Worm (Caenorhabditis elegans) whole organism, late embryonic: Measurements from ENCODE around the gene sru-22.

ENCODE experiments used
- fkh-10 ChIP-seq: fragments of 150-350 bp; optimal IDR thresholded peaks from 2 replicates; lab custom pipeline; 2014; ENCODE audit warnings: missing biosample characterization, missing genetic modification reagents, missing genetic modification characterization
- hlh-8 ChIP-seq: sonication (generic microtip); optimal IDR thresholded peaks from 2 replicates; lab custom pipeline; 2016; ENCODE audit warnings: missing genotype, missing genetic modification characterization, missing compliant biosample characterization
- lin-11 ChIP-seq: fragments of 200-800 bp; sonication (Bioruptor generic); optimal IDR thresholded peaks from 2 replicates; lab custom pipeline; 2018; ENCODE audit warnings: mild to moderate bottlenecking, missing genetic modification characterization, missing compliant biosample characterization
- nfya-1 ChIP-seq: sonication (generic microtip); optimal IDR thresholded peaks from 2 replicates; lab custom pipeline; 2017; ENCODE audit warnings: missing genetic modification characterization, mild to moderate bottlenecking, missing compliant biosample characterization, antibody characterized with exemption, moderate library complexity
- sdc-2 ChIP-seq: sonication (generic microtip); optimal IDR thresholded peaks from 2 replicates; lab custom pipeline; 2016; ENCODE audit warnings: missing genotype, missing genetic modification characterization, missing compliant biosample characterization

DNA sequence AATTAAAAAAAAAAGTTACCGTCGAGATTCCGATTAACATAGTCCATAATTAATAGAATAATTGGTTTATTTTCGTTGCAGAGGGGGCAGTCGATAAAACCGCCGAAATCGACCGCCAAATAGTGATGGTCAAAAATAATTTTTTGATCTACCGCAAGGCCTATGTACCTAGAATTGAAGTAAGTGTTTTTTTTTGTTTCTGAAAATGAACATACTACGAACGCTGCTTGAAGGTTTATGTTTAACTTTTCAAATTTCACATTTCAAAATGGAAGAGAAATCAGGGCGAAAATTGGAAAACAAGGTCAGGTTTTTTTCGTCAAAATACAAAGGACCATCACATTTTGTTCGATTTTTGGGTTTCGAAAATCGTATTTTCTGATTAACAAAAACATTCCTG is 46.4 kb downstream of the sru-22 start, which contains the start of gene pzf-1:
- TF ChIP-seq hlh-8 (tag; lab: Kevin White, UChicago): no peak
- no peak for TF ChIP-seq nfya-1 (tag; lab: Kevin White, UChicago)
- TF ChIP-seq lin-11 (tag; lab: Kevin White, UChicago): no peak
- TF ChIP-seq sdc-2 (tag; lab: Kevin White, UChicago): no peak
- TF ChIP-seq fkh-10 (GFP tag; lab: Kevin White, UChicago): no peak
